Fruit fly (Drosophila melanogaster) whole organism, embryonic: ENCODE results near the gene CG14230.

Experiments used
- Atf3 ChIP-seq: fragments of 200-800 bp; sonication (Bioruptor generic); optimal IDR thresholded peaks from 3 replicates; lab custom pipeline; 2016; ENCODE audit warnings: missing biosample characterization, missing genetic modification characterization
- C15 ChIP-seq: fragments of 200-800 bp; sonication (Bioruptor generic); IDR thresholded peaks from 3 replicates; pipeline ENCODE4 v1.3.6; 2022; ENCODE audit warnings: missing biosample characterization, missing genetic modification characterization
- CG10321 ChIP-seq: fragments of 200-800 bp; sonication (Bioruptor generic); IDR thresholded peaks from 2 replicates; pipeline ENCODE4 v1.3.6; 2022; ENCODE audit warnings: missing biosample characterization, missing genetic modification characterization
- CG13894 ChIP-seq: fragments of 200-800 bp; sonication (Bioruptor generic); optimal IDR thresholded peaks from 3 replicates; lab custom pipeline; 2018; ENCODE audit warnings: missing biosample characterization, mild to moderate bottlenecking, missing genetic modification characterization, moderate library complexity
- CG14710 ChIP-seq: fragments of 200-800 bp; sonication (Bioruptor generic); optimal IDR thresholded peaks from 3 replicates; lab custom pipeline; 2019; ENCODE audit warnings: missing biosample characterization, mild to moderate bottlenecking, missing genetic modification characterization, moderate library complexity
- CG17186 ChIP-seq: fragments of 200-800 bp; sonication (Bioruptor generic); optimal IDR thresholded peaks from 3 replicates; lab custom pipeline; 2017; ENCODE audit warnings: missing biosample characterization, missing genetic modification reagents, missing genetic modification characterization
- CG2202 ChIP-seq: fragments of 200-800 bp; sonication (Bioruptor generic); optimal IDR thresholded peaks from 2 replicates; lab custom pipeline; 2018; ENCODE audit warnings: missing biosample characterization, mild to moderate bottlenecking, missing genetic modification characterization
- CG33213 ChIP-seq: fragments of 200-800 bp; sonication (Bioruptor generic); optimal IDR thresholded peaks from 3 replicates; lab custom pipeline; 2016; ENCODE audit warnings: missing biosample characterization, missing genetic modification characterization
- CG3407 ChIP-seq: fragments of 200-800 bp; sonication (Bioruptor generic); optimal IDR thresholded peaks from 2 replicates; lab custom pipeline; 2018; ENCODE audit warnings: missing biosample characterization, mild to moderate bottlenecking, missing genetic modification characterization
- CG4617 ChIP-seq: fragments of 200-800 bp; sonication (Bioruptor generic); optimal IDR thresholded peaks from 3 replicates; lab custom pipeline; 2016; ENCODE audit warnings: missing biosample characterization, missing genetic modification characterization, borderline replicate concordance
- CG6765 ChIP-seq: fragments of 200-800 bp; sonication (Bioruptor generic); optimal IDR thresholded peaks from 3 replicates; lab custom pipeline; 2017; ENCODE audit warnings: missing biosample characterization, mild to moderate bottlenecking, missing genetic modification characterization
- CG7745 ChIP-seq: fragments of 200-800 bp; sonication (Bioruptor generic); optimal IDR thresholded peaks from 2 replicates; lab custom pipeline; 2018; ENCODE audit warnings: missing biosample characterization, mild to moderate bottlenecking, missing genetic modification characterization, moderate library complexity
- CG8089 ChIP-seq: fragments of 200-800 bp; sonication (Bioruptor generic); optimal IDR thresholded peaks from 3 replicates; lab custom pipeline; 2016; ENCODE audit warnings: missing biosample characterization, missing genetic modification characterization
- D ChIP-seq, 2 experiments: fragments of 200-800 bp in 1 of 2; fragments of >200 bp in 1 of 2; sonication (Bioruptor generic) in 1 of 2; optimal IDR thresholded peaks; 2 replicates in 1 of 2; 3 replicates in 1 of 2; lab custom pipeline; 2017; ENCODE audit warnings: mild to moderate bottlenecking in 1 of 2, missing biosample characterization in 1 of 2, missing genetic modification characterization in 1 of 2, missing genetic modification reagents in 1 of 2
- Dip2 ChIP-seq: fragments of 200-800 bp; sonication (Bioruptor generic); IDR thresholded peaks from 2 replicates; pipeline ENCODE4 v1.3.6; 2022; ENCODE audit warnings: missing biosample characterization, missing genetic modification characterization
- E2f2 ChIP-seq: fragments of 200-800 bp; sonication (Bioruptor generic); IDR thresholded peaks from 2 replicates; pipeline ENCODE4 v1.3.6; 2022; ENCODE audit warnings: missing biosample characterization, missing genetic modification characterization
- Ets97D ChIP-seq: fragments of 200-800 bp; sonication (Bioruptor generic); optimal IDR thresholded peaks from 3 replicates; lab custom pipeline; 2016; ENCODE audit warnings: missing biosample characterization, missing genetic modification characterization
- Fer3 ChIP-seq: fragments of 200-800 bp; sonication (Bioruptor generic); optimal IDR thresholded peaks from 2 replicates; lab custom pipeline; 2018; ENCODE audit warnings: missing biosample characterization, mild to moderate bottlenecking, missing genetic modification characterization, moderate library complexity
- H15 ChIP-seq: fragments of 200-800 bp; sonication (Bioruptor generic); IDR thresholded peaks from 3 replicates; pipeline ENCODE4 v1.3.6; 2022; ENCODE audit warnings: missing biosample characterization, missing genetic modification characterization
- Hr78 ChIP-seq, 2 experiments: fragments of 200-800 bp in 1 of 2; fragments of >200 bp in 1 of 2; sonication (Bioruptor generic) in 1 of 2; optimal IDR thresholded peaks; 2 replicates each; lab custom pipeline; 2017 to 2019; ENCODE audit warnings: missing biosample characterization in 2 of 2, missing genetic modification characterization in 2 of 2, mild to moderate bottlenecking in 1 of 2, moderate library complexity in 1 of 2
- Kr ChIP-seq: fragments of 200-800 bp; sonication (Bioruptor generic); optimal IDR thresholded peaks from 2 replicates; lab custom pipeline; 2017; ENCODE audit warnings: missing biosample characterization, mild to moderate bottlenecking, missing genetic modification characterization
- Lhr ChIP-seq: fragments of 200-800 bp; sonication (Bioruptor generic); optimal IDR thresholded peaks from 3 replicates; lab custom pipeline; 2017; ENCODE audit warnings: mild to moderate bottlenecking, missing biosample characterization, missing genetic modification reagents, missing genetic modification characterization
- Max ChIP-seq: fragments of 200-800 bp; sonication (Bioruptor generic); optimal IDR thresholded peaks from 2 replicates; lab custom pipeline; 2016; ENCODE audit warnings: missing biosample characterization, mild to moderate bottlenecking, missing genetic modification characterization
- NK7.1 ChIP-seq: fragments of 200-800 bp; sonication (Bioruptor generic); optimal IDR thresholded peaks from 3 replicates; lab custom pipeline; 2016; ENCODE audit warnings: missing biosample characterization, missing genetic modification characterization
- NfI ChIP-seq: fragments of 200-800 bp; sonication (Bioruptor generic); optimal IDR thresholded peaks from 3 replicates; lab custom pipeline; 2018; ENCODE audit warnings: missing biosample characterization, mild to moderate bottlenecking, missing genetic modification characterization, moderate library complexity
- Sin3A ChIP-seq: fragments of >200 bp; optimal IDR thresholded peaks from 2 replicates; lab custom pipeline; 2018
- Six4 ChIP-seq: fragments of 200-800 bp; sonication (Bioruptor generic); optimal IDR thresholded peaks from 2 replicates; lab custom pipeline; 2016; ENCODE audit warnings: missing biosample characterization, missing genetic modification characterization
- Trl ChIP-seq, 3 experiments: fragments of >200 bp in 2 of 3; fragments of 200-800 bp in 1 of 3; sonication (Bioruptor generic) in 1 of 3; optimal IDR thresholded peaks; 2 replicates in 1 of 3; 3 replicates in 2 of 3; lab custom pipeline; 2016 to 2017; ENCODE audit warnings: missing biosample characterization in 1 of 3, missing genetic modification characterization in 1 of 3
- ab ChIP-seq: fragments of 200-800 bp; sonication (Bioruptor generic); optimal IDR thresholded peaks from 2 replicates; lab custom pipeline; 2016; ENCODE audit warnings: missing biosample characterization, missing genetic modification characterization
- ash1 ChIP-seq: fragments of 200-800 bp; sonication (Bioruptor generic); optimal IDR thresholded peaks from 2 replicates; lab custom pipeline; 2018; ENCODE audit warnings: missing biosample characterization, mild to moderate bottlenecking, missing genetic modification characterization
- btn ChIP-seq: fragments of 200-800 bp; sonication (Bioruptor generic); optimal IDR thresholded peaks from 2 replicates; lab custom pipeline; 2016; ENCODE audit warnings: missing biosample characterization, missing genetic modification characterization
- chinmo ChIP-seq: fragments of 200-800 bp; sonication (Bioruptor generic); IDR thresholded peaks from 4 replicates; pipeline ENCODE4 v1.3.6; 2022; ENCODE audit warnings: missing biosample characterization, missing genetic modification characterization; ENCODE audit not compliant: partially characterized antibody
- gcm ChIP-seq: fragments of 200-800 bp; sonication (Bioruptor generic); optimal IDR thresholded peaks from 2 replicates; lab custom pipeline; 2019; ENCODE audit warnings: missing biosample characterization, mild to moderate bottlenecking, missing genetic modification characterization, moderate library complexity
- insv ChIP-seq, 2 experiments: fragments of 200-800 bp; sonication (Bioruptor generic); optimal IDR thresholded peaks; 3 replicates each; lab custom pipeline; 2016 to 2018; ENCODE audit warnings: missing biosample characterization in 2 of 2, missing genetic modification characterization in 2 of 2
- jumu ChIP-seq: fragments of 200-800 bp; sonication (Bioruptor generic); optimal IDR thresholded peaks from 3 replicates; lab custom pipeline; 2016; ENCODE audit warnings: missing biosample characterization, missing genetic modification characterization
- kah ChIP-seq: fragments of 200-800 bp; sonication (Bioruptor generic); optimal IDR thresholded peaks from 2 replicates; lab custom pipeline; 2018; ENCODE audit warnings: missing biosample characterization, mild to moderate bottlenecking, missing genetic modification characterization
- kay ChIP-seq: fragments of 200-800 bp; sonication (Bioruptor generic); optimal IDR thresholded peaks from 2 replicates; lab custom pipeline; 2016; ENCODE audit warnings: missing biosample characterization, missing genetic modification characterization
- lmd ChIP-seq: fragments of 200-800 bp; sonication (Bioruptor generic); IDR thresholded peaks from 2 replicates; pipeline ENCODE4 v1.3.6; 2022; ENCODE audit warnings: missing biosample characterization, missing genetic modification characterization
- nom ChIP-seq: fragments of 200-800 bp; sonication (Bioruptor generic); optimal IDR thresholded peaks from 2 replicates; lab custom pipeline; 2017; ENCODE audit warnings: missing biosample characterization, missing genetic modification characterization, mild to moderate bottlenecking, moderate library complexity, missing genetic modification reagents
- oc ChIP-seq: fragments of 200-800 bp; sonication (Bioruptor generic); optimal IDR thresholded peaks from 2 replicates; lab custom pipeline; 2018; ENCODE audit warnings: missing biosample characterization, mild to moderate bottlenecking, missing genetic modification characterization, moderate library complexity
- otp ChIP-seq: fragments of 200-800 bp; sonication (Bioruptor generic); IDR thresholded peaks from 3 replicates; pipeline ENCODE4, ENCODE4 v1.3.6; 2022; ENCODE audit warnings: missing biosample characterization, missing genetic modification characterization
- prd ChIP-seq, 3 experiments: fragments of >200 bp in 2 of 3; fragments of 200-800 bp in 1 of 3; sonication (Bioruptor generic) in 1 of 3; optimal IDR thresholded peaks in 2 of 3; IDR thresholded peaks in 1 of 3; 2 replicates in 2 of 3; 3 replicates in 1 of 3; pipeline versions ENCODE4 v1.3.6 to Lab custom; 2017 to 2022; ENCODE audit warnings: missing biosample characterization in 1 of 3, missing genetic modification characterization in 1 of 3
- sna ChIP-seq: fragments of 200-800 bp; sonication (Bioruptor generic); IDR thresholded peaks from 2 replicates; pipeline ENCODE4 v1.3.6; 2022; ENCODE audit warnings: missing biosample characterization, missing genetic modification characterization; ENCODE audit not compliant: partially characterized antibody
- trem ChIP-seq: fragments of 200-800 bp; optimal IDR thresholded peaks from 3 replicates; lab custom pipeline; 2019; ENCODE audit warnings: missing biosample characterization, mild to moderate bottlenecking, missing genetic modification characterization, moderate library complexity
- twi ChIP-seq: fragments of 200-800 bp; optimal IDR thresholded peaks from 2 replicates; lab custom pipeline; 2019; ENCODE audit warnings: missing biosample characterization, mild to moderate bottlenecking, missing genetic modification characterization, moderate library complexity
- wdn ChIP-seq: fragments of 200-800 bp; sonication (Bioruptor generic); IDR thresholded peaks from 2 replicates; pipeline ENCODE4 v1.3.6; 2022; ENCODE audit warnings: missing biosample characterization, missing genetic modification characterization
- wor ChIP-seq: fragments of 200-800 bp; sonication (Bioruptor generic); IDR thresholded peaks from 2 replicates; pipeline ENCODE4 v1.3.6; 2022; ENCODE audit warnings: missing biosample characterization, missing genetic modification characterization
- zen ChIP-seq: fragments of 200-800 bp; sonication (Bioruptor generic); optimal IDR thresholded peaks from 3 replicates; lab custom pipeline; 2018; ENCODE audit warnings: missing biosample characterization, mild to moderate bottlenecking, missing genetic modification characterization, moderate library complexity

The CG14230 gene

dm6 chrX:19744003-19744488 is 40.1 kb downstream of the CG14230 start, which contains the start of the genes CG18809, COX6B, CG33932 and Rpp20 (continued):
- TF ChIP-seq Atf3 (GFP tag; lab: Kevin White, UChicago) (peak; percentile 56), wor (no peak), CG7745 (tag; lab: Kevin White, UChicago) (no peak), oc (tag; lab: Kevin White, UChicago) (no peak), D (optimal IDR thresholded peaks at IDR 0.05; lab: Kevin White, UChicago) (no peak), D (GFP tag; optimal IDR thresholded peaks at IDR 0.05; lab: Kevin White, UChicago) (no peak), Hr78 (GFP tag; optimal IDR thresholded peaks at IDR 0.05; lab: Kevin White, UChicago) (no peak), insv (GFP tag; optimal IDR thresholded peaks at IDR 0.05; lab: Kevin White, UChicago) (peak in 1 of 2 experiments; percentile 26), CG8089 (GFP tag; lab: Kevin White, UChicago) (peak; percentile 70), H15 (GFP tag; lab: Robert Waterston, UW) (peak; percentile 37; the same call in 1 of the 3 replicates), Dip2 (GFP tag; lab: Robert Waterston, UW) (no peak), CG13894 (tag; lab: Kevin White, UChicago) (peak; percentile 81), twi (tag; lab: Kevin White, UChicago) (peak; percentile 18), NfI (GFP tag; lab: Kevin White, UChicago) (peak; percentile 68), NK7.1 (GFP tag; lab: Kevin White, UChicago) (peak; percentile 19), CG6765 (peak; percentile 51), Fer3 (peak; percentile 31), wdn (GFP tag; lab: Robert Waterston, UW) (peak; percentile 66), ab (GFP tag; lab: Kevin White, UChicago) (no peak), jumu (GFP tag; lab: Kevin White, UChicago) (peak; percentile 78), trem (tag; lab: Kevin White, UChicago) (peak; percentile 73), Six4 (no peak), Kr (no peak), btn (GFP tag; lab: Kevin White, UChicago) (no peak), CG10321 (peak; percentile 46; the same call in 1 of the 2 replicates), CG33213 (GFP tag; lab: Kevin White, UChicago) (peak; percentile 80), ash1 (GFP tag; lab: Kevin White, UChicago) (no peak), E2f2 (GFP tag; lab: Robert Waterston, UW) (peak; percentile 60), Trl (optimal IDR thresholded peaks at IDR 0.05; lab: Kevin White, UChicago) (no peak), Trl (GFP tag; optimal IDR thresholded peaks at IDR 0.05; lab: Kevin White, UChicago) (peak; percentile 83), chinmo (GFP tag; lab: Robert Waterston, UW) (peak; percentile 95), CG14710 (tag; lab: Kevin White, UChicago) (peak; percentile 62), kah (peak; percentile 21), C15 (no peak), prd (optimal IDR thresholded peaks at IDR 0.05; lab: Kevin White, UChicago) (no peak), prd (GFP tag; IDR thresholded peaks at IDR 0.05; lab: Robert Waterston, UW) (peak; percentile 40; the same call in 1 of the 3 replicates), kay (peak; percentile 12), nom (peak; percentile 42), lmd (GFP tag; lab: Robert Waterston, UW) (peak; percentile 57; the same call in 1 of the 2 replicates), CG4617 (GFP tag; lab: Kevin White, UChicago) (peak; percentile 93), Ets97D (GFP tag; lab: Kevin White, UChicago) (peak; percentile 96), otp (no peak), CG3407 (GFP tag; lab: Kevin White, UChicago) (no peak), zen (tag; lab: Kevin White, UChicago) (peak; percentile 45), Lhr (GFP tag; lab: Kevin White, UChicago) (peak; percentile 74), CG17186 (GFP tag; lab: Kevin White, UChicago) (peak; percentile 70), Sin3A (lab: Kevin White, UChicago) (peak; percentile 63), gcm (GFP tag; lab: Kevin White, UChicago) (no peak), sna (peak; percentile 83), Max (GFP tag; lab: Kevin White, UChicago) (peak; percentile 71), CG2202 (tag; lab: Kevin White, UChicago) (peak; percentile 10)
